Worm (Caenorhabditis elegans): ENCODE data around the gene F53B7.4.

ce11 chrV:10960544-10960943 lies 41.8 kb downstream of the F53B7.4 start, which contains the start of gene vps-36:
- no peak for TF ChIP-seq ama-1 (optimal IDR thresholded peaks at IDR 0.05)
- no peak for TF ChIP-seq fos-1 (tag; optimal IDR thresholded peaks at IDR 0.05)
- no peak for TF ChIP-seq R02D3.7 (tag; optimal IDR thresholded peaks at IDR 0.05)
- no peak for TF ChIP-seq mdl-1 (tag; optimal IDR thresholded peaks at IDR 0.05)
- no peak for TF ChIP-seq fkh-10 (GFP tag; optimal IDR thresholded peaks at IDR 0.05)
- TF ChIP-seq tbx-2 (tag; optimal IDR thresholded peaks at IDR 0.05): no peak
- no peak for TF ChIP-seq egl-5 (tag; optimal IDR thresholded peaks at IDR 0.05)
- TF ChIP-seq unc-62 (GFP tag; optimal IDR thresholded peaks at IDR 0.05): no peak
- no peak for TF ChIP-seq nfya-1 (tag; optimal IDR thresholded peaks at IDR 0.05; ENCODE audit: insufficient read depth)
- no peak for TF ChIP-seq ZK546.5 (tag; optimal IDR thresholded peaks at IDR 0.05)
- peak; percentile 74 for TF ChIP-seq pha-4 (tag; optimal IDR thresholded peaks at IDR 0.05)
- TF ChIP-seq pqm-1 (tag; optimal IDR thresholded peaks at IDR 0.05): peak; percentile 59
- TF ChIP-seq skn-1 (tag; optimal IDR thresholded peaks at IDR 0.05): no peak
- TF ChIP-seq daf-12 (tag; optimal IDR thresholded peaks at IDR 0.05): no peak
